Fruit fly (Drosophila melanogaster): Measurements from ENCODE around the gene CG15646.

The CG15646 gene

DNA sequence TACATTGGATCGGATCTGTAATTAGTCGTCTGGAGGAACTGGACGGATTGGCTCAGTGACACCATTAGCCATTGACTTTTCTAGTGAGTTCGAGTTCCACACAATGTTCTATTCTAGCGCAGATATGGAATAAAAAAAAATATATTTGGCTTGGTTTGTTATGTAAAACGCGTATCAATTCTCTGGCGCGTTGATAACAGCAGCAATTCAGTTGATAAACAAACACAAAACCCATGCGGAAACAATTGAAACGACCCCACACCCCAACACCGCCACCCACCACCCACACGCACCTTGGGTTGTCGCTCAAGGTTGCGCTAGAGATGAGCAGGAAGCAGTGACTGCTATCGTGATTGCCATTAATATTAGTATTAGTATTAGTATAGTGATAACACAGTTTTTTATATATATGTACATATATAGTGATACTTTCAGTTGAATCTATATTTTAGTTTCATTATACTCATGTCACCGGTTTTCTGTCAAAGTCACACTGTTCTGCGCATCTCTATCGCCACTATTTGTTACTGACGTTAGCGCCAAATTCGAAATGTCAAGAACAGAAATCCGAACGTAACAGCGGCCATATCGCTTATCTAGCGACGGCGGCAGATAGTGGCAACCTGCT, 26.9 kb upstream of the CG15646 start (continued):
- TF ChIP-seq CG31224 (GFP tag; IDR thresholded peaks at IDR 0.05): peak; percentile 90
- peak; percentile 89 for TF ChIP-seq CG6272 (GFP tag; IDR thresholded peaks at IDR 0.05)
- peak; percentile 84 for TF ChIP-seq Sox100B (GFP tag; optimal IDR thresholded peaks at IDR 0.05)
- TF ChIP-seq CG14050 (GFP tag; IDR thresholded peaks at IDR 0.05): peak; percentile 87
- peak; percentile 71 for TF ChIP-seq dati (GFP tag; IDR thresholded peaks at IDR 0.05)
- no peak for TF ChIP-seq TFAM (GFP tag; optimal IDR thresholded peaks at IDR 0.05)
- peak; percentile 94 for TF ChIP-seq ranshi (GFP tag; IDR thresholded peaks at IDR 0.05)
- TF ChIP-seq MESR4 (GFP tag; optimal IDR thresholded peaks at IDR 0.05): peak; percentile 30
- TF ChIP-seq MBD-R2 (GFP tag; IDR thresholded peaks at IDR 0.05): peak; percentile 87
- peak; percentile 97 for TF ChIP-seq CG32532 (GFP tag; IDR thresholded peaks at IDR 0.05)
- 0 out of 4 replicates have a peak, but pooled peaks have one; percentile 39 for TF ChIP-seq chinmo (GFP tag; IDR thresholded peaks at IDR 0.05; ENCODE audit: partially characterized antibody)
- peak; percentile 88 for TF ChIP-seq ham (GFP tag; IDR thresholded peaks at IDR 0.05)
- TF ChIP-seq trem (tag; optimal IDR thresholded peaks at IDR 0.05): peak; percentile 80
- TF ChIP-seq Nf-YC (tag; optimal IDR thresholded peaks at IDR 0.05): peak; percentile 76
- peak; percentile 94 for TF ChIP-seq tgo (GFP tag; IDR thresholded peaks at IDR 0.05)
- peak; percentile 90 for TF ChIP-seq C15 (GFP tag; IDR thresholded peaks at IDR 0.05)
- peak; percentile 82 for TF ChIP-seq gce (GFP tag; IDR thresholded peaks at IDR 0.05)
- TF ChIP-seq Spps (tag; optimal IDR thresholded peaks at IDR 0.05): peak; percentile 82
- no peak for TF ChIP-seq CG11398 (GFP tag; optimal IDR thresholded peaks at IDR 0.05)
- peak; percentile 31 for TF ChIP-seq gcm2 (GFP tag; optimal IDR thresholded peaks at IDR 0.05)
- TF ChIP-seq NFAT (GFP tag; IDR thresholded peaks at IDR 0.05): peak; percentile 92
- no peak for TF ChIP-seq eyg (GFP tag; optimal IDR thresholded peaks at IDR 0.05)
- TF ChIP-seq CG2712 (tag; optimal IDR thresholded peaks at IDR 0.05): peak; percentile 94
- peak; percentile 10 for TF ChIP-seq CG3065 (GFP tag; optimal IDR thresholded peaks at IDR 0.05)
- peak; percentile 94 for TF ChIP-seq ken (GFP tag; IDR thresholded peaks at IDR 0.05)
- TF ChIP-seq Vsx1 (GFP tag; optimal IDR thresholded peaks at IDR 0.05): peak; percentile 79
- TF ChIP-seq CG32772 (GFP tag; IDR thresholded peaks at IDR 0.05): peak; percentile 93
- TF ChIP-seq kay (GFP tag; optimal IDR thresholded peaks at IDR 0.05): peak; percentile 77
- TF ChIP-seq dysf (GFP tag; IDR thresholded peaks at IDR 0.05): peak; percentile 96
- TF ChIP-seq CG14710 (tag; optimal IDR thresholded peaks at IDR 0.05): peak; percentile 88
- TF ChIP-seq crc (GFP tag; optimal IDR thresholded peaks at IDR 0.05): no peak
- TF ChIP-seq CG11723 (GFP tag; optimal IDR thresholded peaks at IDR 0.05): peak; percentile 81
- no peak for TF ChIP-seq pb (GFP tag; optimal IDR thresholded peaks at IDR 0.05)
- TF ChIP-seq CG12659 (GFP tag; optimal IDR thresholded peaks at IDR 0.05): peak; percentile 92
- TF ChIP-seq pum (GFP tag; optimal IDR thresholded peaks at IDR 0.05): peak; percentile 40
- TF ChIP-seq CG18476 (GFP tag; optimal IDR thresholded peaks at IDR 0.05): peak; percentile 76
- TF ChIP-seq sima (GFP tag; optimal IDR thresholded peaks at IDR 0.05): no peak
- TF ChIP-seq lab (GFP tag; optimal IDR thresholded peaks at IDR 0.05): peak; percentile 98
- TF ChIP-seq Scr (GFP tag; IDR thresholded peaks at IDR 0.05; ENCODE audit: partially characterized antibody): peak; percentile 56
- TF ChIP-seq Gsc (GFP tag; IDR thresholded peaks at IDR 0.05): peak; percentile 71
- peak; percentile 80 for TF ChIP-seq gt (GFP tag; IDR thresholded peaks at IDR 0.05)
- peak; percentile 92 for TF ChIP-seq CG7556 (GFP tag; optimal IDR thresholded peaks at IDR 0.05)
- TF ChIP-seq unc-4 (GFP tag; IDR thresholded peaks at IDR 0.05; ENCODE audit: partially characterized antibody): peak; percentile 33
- TF ChIP-seq CG6689 (GFP tag; IDR thresholded peaks at IDR 0.05): peak; percentile 95
- peak; percentile 77 for TF ChIP-seq Usf (GFP tag; optimal IDR thresholded peaks at IDR 0.05)
- no peak for TF ChIP-seq Opbp (GFP tag; IDR thresholded peaks at IDR 0.05; ENCODE audit: partially characterized antibody)
- peak; percentile 30; the same call in 1 of the 2 replicates for TF ChIP-seq CkIIα-i1 (GFP tag; IDR thresholded peaks at IDR 0.05)
- TF ChIP-seq CG12744 (GFP tag; optimal IDR thresholded peaks at IDR 0.05): no peak
- peak; percentile 96 for TF ChIP-seq sug (tag; optimal IDR thresholded peaks at IDR 0.05)
- TF ChIP-seq ttk (GFP tag; IDR thresholded peaks at IDR 0.05): peak; percentile 92
- TF ChIP-seq CG2875 (GFP tag; optimal IDR thresholded peaks at IDR 0.05): peak; percentile 77

Data from whole organism, embryonic.